Fruit fly (Drosophila melanogaster): Measurements from ENCODE around the gene Dyrk2.
A peak's percentile ranks its signal among the peaks of the same experiment; 100 is the strongest.

Gene Dyrk2

DNA sequence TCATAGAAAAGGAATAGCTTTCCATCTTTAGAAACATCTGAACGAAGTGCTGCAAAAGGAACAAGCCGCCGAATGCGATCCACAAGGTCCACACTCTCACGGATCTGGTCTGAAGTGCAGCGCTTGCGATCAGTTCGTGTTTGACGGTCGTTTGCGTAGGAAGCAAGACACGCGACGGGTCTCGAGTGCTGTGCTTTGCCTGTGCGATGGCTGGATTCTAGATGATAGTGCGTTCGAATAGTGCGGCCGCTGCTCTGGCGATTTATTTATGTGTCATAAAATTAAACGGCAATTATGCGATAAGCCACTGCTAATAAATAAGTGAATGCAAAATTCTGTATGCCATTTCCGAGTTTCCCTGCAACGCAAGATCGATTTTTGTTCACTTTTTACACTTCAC lies 29.0 kb upstream of the Dyrk2 start, which contains the start of gene wb:
TSS of gene wb (plus strand) at position 132 of the 400 bp plus-strand sequence.
- no peak for TF ChIP-seq Myc (optimal IDR thresholded peaks at IDR 0.05)
- TF ChIP-seq foxo (GFP tag; optimal IDR thresholded peaks at IDR 0.05) = no peak
- TF ChIP-seq Dif (GFP tag; optimal IDR thresholded peaks at IDR 0.05; ENCODE audit: partially characterized antibody) = peak; percentile 8
- TF ChIP-seq h (GFP tag; optimal IDR thresholded peaks at IDR 0.05) = no peak
- TF ChIP-seq Sp1 (GFP tag; optimal IDR thresholded peaks at IDR 0.05) = no peak

DNA sequence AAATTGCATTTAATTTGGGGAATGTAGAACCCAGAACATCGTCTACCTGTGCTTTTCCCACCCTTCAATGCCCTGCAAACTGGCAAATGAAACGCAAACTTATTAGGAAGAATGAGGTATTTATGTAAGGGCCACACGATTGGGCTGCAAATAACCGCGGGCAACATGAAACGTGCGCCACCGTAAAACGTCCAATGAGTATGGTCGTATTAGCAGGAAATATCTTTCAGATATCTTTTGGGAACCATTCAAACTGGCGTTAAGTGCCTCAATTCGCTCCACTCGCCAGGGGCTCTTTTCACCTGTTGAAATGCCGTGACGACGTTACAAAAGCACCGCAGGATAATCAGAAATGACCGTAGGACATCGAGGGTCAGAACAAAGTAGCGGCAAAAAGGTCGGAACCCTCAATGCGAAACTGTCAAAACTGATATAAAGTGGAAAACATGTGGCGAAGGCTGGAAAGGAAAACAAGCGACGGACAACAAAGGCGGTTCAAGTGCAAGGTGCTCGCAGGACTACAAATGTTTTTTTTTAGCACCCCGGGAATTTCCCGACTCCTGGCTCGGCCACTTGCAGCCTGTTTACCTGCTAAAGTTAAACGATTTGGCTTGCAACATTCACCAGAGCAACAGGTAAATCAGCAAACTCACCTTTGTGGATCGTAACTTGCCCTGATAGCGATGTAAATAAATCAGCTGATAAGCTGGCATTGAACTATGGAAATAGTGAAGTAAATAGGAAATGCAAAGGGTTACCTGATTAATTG lies 28.0 kb upstream of the Dyrk2 start:
- no peak for TF ChIP-seq Vsx2 (GFP tag; optimal IDR thresholded peaks at IDR 0.05; ENCODE audit: partially characterized antibody)
- no peak for TF ChIP-seq CG9705 (GFP tag; optimal IDR thresholded peaks at IDR 0.05)
- TF ChIP-seq pan (optimal IDR thresholded peaks at IDR 0.05) = no peak
- TF ChIP-seq h (GFP tag; optimal IDR thresholded peaks at IDR 0.05) = no peak
- TF ChIP-seq GATAd (GFP tag; optimal IDR thresholded peaks at IDR 0.05) = no peak
- no peak for TF ChIP-seq sage (GFP tag; optimal IDR thresholded peaks at IDR 0.05)
- no peak for TF ChIP-seq Mio (GFP tag; optimal IDR thresholded peaks at IDR 0.05)
- no peak for TF ChIP-seq Abd-B (GFP tag; optimal IDR thresholded peaks at IDR 0.05)
- TF ChIP-seq woc (GFP tag; optimal IDR thresholded peaks at IDR 0.05) = no peak
- no peak for TF ChIP-seq fru (GFP tag; optimal IDR thresholded peaks at IDR 0.05)
- no peak for TF ChIP-seq dmrt93B (GFP tag; optimal IDR thresholded peaks at IDR 0.05)
- TF ChIP-seq Myc (optimal IDR thresholded peaks at IDR 0.05) = no peak
- no peak for TF ChIP-seq usp (GFP tag; optimal IDR thresholded peaks at IDR 0.05)
- no peak for TF ChIP-seq HLH106 (tag; optimal IDR thresholded peaks at IDR 0.05)
- TF ChIP-seq lola (GFP tag; optimal IDR thresholded peaks at IDR 0.05) = no peak
- no peak for TF ChIP-seq Jra (GFP tag; optimal IDR thresholded peaks at IDR 0.05)
- TF ChIP-seq ey (GFP tag; optimal IDR thresholded peaks at IDR 0.05) = no peak
- no peak for TF ChIP-seq psq (GFP tag; optimal IDR thresholded peaks at IDR 0.05)

DNA sequence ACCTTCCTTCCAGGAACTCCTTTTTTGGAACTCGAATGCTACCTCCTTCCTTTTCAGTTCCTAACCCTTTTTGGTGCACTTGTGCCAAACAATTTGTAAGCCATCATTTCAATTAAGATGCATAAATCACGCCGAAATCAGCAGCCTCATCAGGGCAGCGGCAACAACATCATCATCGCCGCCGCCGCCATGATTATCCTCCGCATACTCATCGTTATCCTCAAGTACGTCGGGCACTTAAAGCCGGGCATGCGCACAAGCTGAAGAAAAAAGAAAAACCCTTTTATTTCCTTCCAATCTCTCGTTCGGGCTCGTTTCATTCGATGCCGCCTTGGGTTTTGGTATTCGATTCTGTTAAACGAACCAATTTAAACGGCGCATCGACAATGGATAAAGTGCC lies 27.0 kb upstream of the Dyrk2 start:
- TF ChIP-seq h (GFP tag; optimal IDR thresholded peaks at IDR 0.05) (no peak), HLH106 (tag; optimal IDR thresholded peaks at IDR 0.05) (no peak), Hr83 (GFP tag; optimal IDR thresholded peaks at IDR 0.05; ENCODE audit: poor library complexity, severe bottlenecking) (no peak), fru (GFP tag; optimal IDR thresholded peaks at IDR 0.05) (no peak), Jra (GFP tag; optimal IDR thresholded peaks at IDR 0.05) (no peak)

DNA sequence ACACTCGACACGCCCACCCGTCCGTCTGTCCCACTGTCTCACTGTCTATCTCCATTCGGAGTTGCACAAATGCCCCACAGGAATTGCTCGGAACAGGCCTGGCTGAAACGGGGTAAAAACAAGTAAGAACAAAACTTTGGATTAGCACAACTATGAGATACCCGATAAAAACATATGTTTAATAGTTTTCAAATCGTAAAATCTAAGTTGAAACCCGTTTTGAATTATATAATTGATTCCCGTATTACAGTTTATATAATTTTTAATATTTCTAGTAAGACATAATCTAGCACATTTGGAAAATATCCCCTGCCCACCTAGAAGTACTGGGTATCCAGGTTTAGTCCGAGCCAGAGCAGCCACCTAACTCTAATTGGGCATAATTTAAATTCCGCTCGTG lies 25.9 kb upstream of the Dyrk2 start:
- TF ChIP-seq Hr83 (GFP tag; optimal IDR thresholded peaks at IDR 0.05; ENCODE audit: poor library complexity, severe bottlenecking) (no peak), pan (optimal IDR thresholded peaks at IDR 0.05) (no peak), rgr (GFP tag; optimal IDR thresholded peaks at IDR 0.05) (no peak), dmrt93B (GFP tag; optimal IDR thresholded peaks at IDR 0.05) (no peak)

DNA sequence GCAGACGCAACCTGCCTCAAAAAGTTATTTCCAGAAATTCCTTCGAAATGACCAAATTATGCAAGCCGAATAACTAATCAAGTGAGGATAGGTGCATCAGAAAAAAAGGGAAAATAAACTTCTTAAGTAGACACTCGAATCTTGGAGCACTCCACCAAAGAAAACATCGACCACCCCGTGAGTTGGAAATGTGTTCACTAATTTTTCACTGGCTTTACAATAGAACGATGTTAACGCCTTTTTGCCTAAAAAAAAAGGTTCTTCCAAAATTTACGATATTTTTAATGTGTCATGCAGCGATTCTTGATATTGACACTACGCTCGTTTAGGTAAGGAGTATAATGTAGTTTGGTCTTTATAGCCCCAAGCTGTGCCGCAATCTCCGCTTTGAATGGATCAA lies 24.7 kb upstream of the Dyrk2 start:
- TF ChIP-seq Mio (GFP tag; optimal IDR thresholded peaks at IDR 0.05) (no peak), Rel (GFP tag; optimal IDR thresholded peaks at IDR 0.05) (no peak), Rel (tag; optimal IDR thresholded peaks at IDR 0.05) (no peak), lola (GFP tag; optimal IDR thresholded peaks at IDR 0.05) (no peak), sage (GFP tag; optimal IDR thresholded peaks at IDR 0.05) (no peak), Myc (optimal IDR thresholded peaks at IDR 0.05) (no peak), Sp1 (GFP tag; optimal IDR thresholded peaks at IDR 0.05) (no peak), CG32264 (GFP tag; optimal IDR thresholded peaks at IDR 0.05) (no peak), ey (GFP tag; optimal IDR thresholded peaks at IDR 0.05) (no peak), Vsx2 (GFP tag; optimal IDR thresholded peaks at IDR 0.05; ENCODE audit: partially characterized antibody) (no peak), sv (GFP tag; optimal IDR thresholded peaks at IDR 0.05) (no peak), Dfd (GFP tag; optimal IDR thresholded peaks at IDR 0.05) (no peak), woc (GFP tag; optimal IDR thresholded peaks at IDR 0.05) (no peak), Abd-B (GFP tag; optimal IDR thresholded peaks at IDR 0.05) (no peak), dsf (GFP tag; optimal IDR thresholded peaks at IDR 0.05; ENCODE audit: borderline replicate concordance) (no peak), Dif (GFP tag; optimal IDR thresholded peaks at IDR 0.05; ENCODE audit: partially characterized antibody) (no peak), N (GFP tag; optimal IDR thresholded peaks at IDR 0.05) (no peak), dl (GFP tag; optimal IDR thresholded peaks at IDR 0.05; ENCODE audit: insufficient read depth in 1 of 2, partially characterized antibody in 2 of 2) (no peak), Hnf4 (GFP tag; optimal IDR thresholded peaks at IDR 0.05) (no peak), foxo (GFP tag; optimal IDR thresholded peaks at IDR 0.05) (no peak)
